Fruit fly (Drosophila melanogaster) whole organism, embryonic: ENCODE data around the gene dpr3.

ENCODE experiments used
- Abd-B ChIP-seq: fragments of 200-800 bp; sonication (Bioruptor generic); optimal IDR thresholded peaks from 2 replicates; lab custom pipeline; 2018; ENCODE audit warnings: missing biosample characterization, mild to moderate bottlenecking, missing genetic modification characterization, moderate library complexity
- Adf1 ChIP-seq: fragments of 200-800 bp; sonication (Bioruptor generic); IDR thresholded peaks from 2 replicates; pipeline ENCODE4 v1.3.6; 2022; ENCODE audit warnings: missing biosample characterization, missing genetic modification characterization
- Atf6 ChIP-seq: fragments of 200-800 bp; sonication (Bioruptor generic); IDR thresholded peaks from 2 replicates; pipeline ENCODE4 v1.3.6; 2022; ENCODE audit warnings: missing biosample characterization, missing genetic modification characterization
- CG10209 ChIP-seq: fragments of 200-800 bp; sonication (Bioruptor generic); optimal IDR thresholded peaks from 3 replicates; lab custom pipeline; 2017; ENCODE audit warnings: missing biosample characterization, mild to moderate bottlenecking, missing genetic modification characterization, missing genetic modification reagents
- CG10565 ChIP-seq: fragments of 200-800 bp; sonication (Bioruptor generic); optimal IDR thresholded peaks from 3 replicates; lab custom pipeline; 2016; ENCODE audit warnings: missing biosample characterization, mild to moderate bottlenecking, missing genetic modification characterization
- CG14014 ChIP-seq: fragments of 200-800 bp; sonication (Bioruptor generic); IDR thresholded peaks from 2 replicates; pipeline ENCODE4 v1.3.6; 2022; ENCODE audit warnings: missing biosample characterization, missing genetic modification characterization
- CG14441 ChIP-seq: fragments of 200-800 bp; sonication (Bioruptor generic); IDR thresholded peaks from 2 replicates; pipeline ENCODE4 v1.3.6; 2022; ENCODE audit warnings: missing biosample characterization, missing genetic modification characterization
- CG14710 ChIP-seq: fragments of 200-800 bp; sonication (Bioruptor generic); optimal IDR thresholded peaks from 3 replicates; lab custom pipeline; 2019; ENCODE audit warnings: missing biosample characterization, mild to moderate bottlenecking, missing genetic modification characterization, moderate library complexity
- CG15601 ChIP-seq: fragments of 200-800 bp; sonication (Bioruptor generic); optimal IDR thresholded peaks from 3 replicates; lab custom pipeline; 2019; ENCODE audit warnings: missing biosample characterization, mild to moderate bottlenecking, missing genetic modification characterization, moderate library complexity
- CG15696 ChIP-seq: fragments of 200-800 bp; sonication (Bioruptor generic); optimal IDR thresholded peaks from 2 replicates; lab custom pipeline; 2019; ENCODE audit warnings: missing biosample characterization, mild to moderate bottlenecking, missing genetic modification characterization, moderate library complexity
- CG17912 ChIP-seq: fragments of 200-800 bp; sonication (Bioruptor generic); optimal IDR thresholded peaks from 2 replicates; lab custom pipeline; 2018; ENCODE audit warnings: missing biosample characterization, mild to moderate bottlenecking, missing genetic modification characterization
- CG18262 ChIP-seq: fragments of 200-800 bp; optimal IDR thresholded peaks from 3 replicates; lab custom pipeline; 2019; ENCODE audit warnings: missing biosample characterization, mild to moderate bottlenecking, missing genetic modification characterization, moderate library complexity
- CG18476 ChIP-seq: fragments of 200-800 bp; sonication (Bioruptor generic); optimal IDR thresholded peaks from 2 replicates; lab custom pipeline; 2016; ENCODE audit warnings: missing biosample characterization, mild to moderate bottlenecking, missing genetic modification characterization
- CG2120 ChIP-seq: fragments of 200-800 bp; sonication (Bioruptor generic); optimal IDR thresholded peaks from 3 replicates; lab custom pipeline; 2016; ENCODE audit warnings: missing biosample characterization, missing genetic modification characterization
- CG6272 ChIP-seq: fragments of 200-800 bp; sonication (Bioruptor generic); IDR thresholded peaks from 2 replicates; pipeline ENCODE4 v1.3.6; 2022; ENCODE audit warnings: missing biosample characterization, missing genetic modification characterization
- CG6813 ChIP-seq: fragments of 200-800 bp; sonication (Bioruptor generic); optimal IDR thresholded peaks from 2 replicates; lab custom pipeline; 2017; ENCODE audit warnings: missing biosample characterization, missing genetic modification characterization, mild to moderate bottlenecking, moderate library complexity, missing genetic modification reagents
- CG9609 ChIP-seq: fragments of 200-800 bp; sonication (Bioruptor generic); optimal IDR thresholded peaks from 3 replicates; lab custom pipeline; 2016; ENCODE audit warnings: missing biosample characterization, missing genetic modification characterization
- CG9876 ChIP-seq: fragments of 200-800 bp; sonication (Bioruptor generic); optimal IDR thresholded peaks from 2 replicates; lab custom pipeline; 2016; ENCODE audit warnings: missing biosample characterization, missing genetic modification characterization
- CTCF ChIP-seq: fragments of 200-800 bp; sonication (Bioruptor generic); optimal IDR thresholded peaks from 2 replicates; lab custom pipeline; 2017; ENCODE audit warnings: missing biosample characterization, mild to moderate bottlenecking, missing genetic modification characterization, moderate library complexity
- Dfd ChIP-seq, 2 experiments: fragments of >200 bp; optimal IDR thresholded peaks; 2 replicates each; lab custom pipeline; 2017; ENCODE audit warnings: missing biosample characterization in 2 of 2, missing genetic modification characterization in 2 of 2
- GATAe ChIP-seq: fragments of 200-800 bp; sonication (Bioruptor generic); conservative IDR thresholded peaks from 2 replicates; pipeline ENCODE4 v1.3.6; 2022; ENCODE audit warnings: missing biosample characterization, missing genetic modification characterization
- HmgD ChIP-seq: fragments of 200-800 bp; sonication (Bioruptor generic); optimal IDR thresholded peaks from 3 replicates; lab custom pipeline; 2016; ENCODE audit warnings: missing biosample characterization, missing genetic modification characterization
- Hr3 ChIP-seq: fragments of 200-800 bp; sonication (Bioruptor generic); optimal IDR thresholded peaks from 3 replicates; lab custom pipeline; 2016; ENCODE audit warnings: missing biosample characterization, missing genetic modification characterization
- MBD-R2 ChIP-seq: fragments of 200-800 bp; sonication (Bioruptor generic); IDR thresholded peaks from 2 replicates; pipeline ENCODE4 v1.3.6; 2022; ENCODE audit warnings: missing biosample characterization, missing genetic modification characterization
- Pdp1 ChIP-seq, 2 experiments: fragments of 200-800 bp; sonication (Bioruptor generic); optimal IDR thresholded peaks; 3 replicates each; lab custom pipeline; 2016; ENCODE audit warnings: missing biosample characterization in 2 of 2, missing genetic modification characterization in 2 of 2, mild to moderate bottlenecking in 1 of 2, moderate library complexity in 1 of 2
- Ravus ChIP-seq: fragments of 200-800 bp; sonication (Bioruptor generic); IDR thresholded peaks from 2 replicates; pipeline ENCODE4 v1.3.6; 2022; ENCODE audit warnings: missing biosample characterization, missing genetic modification characterization
- Scr ChIP-seq: fragments of 200-800 bp; sonication (Bioruptor generic); IDR thresholded peaks from 2 replicates; pipeline ENCODE4 v1.3.6; 2022; ENCODE audit warnings: missing biosample characterization, missing genetic modification characterization; ENCODE audit not compliant: partially characterized antibody
- Sin3A ChIP-seq: fragments of >200 bp; optimal IDR thresholded peaks from 2 replicates; lab custom pipeline; 2018
- bigmax ChIP-seq: fragments of 200-800 bp; sonication (Bioruptor generic); optimal IDR thresholded peaks from 2 replicates; lab custom pipeline; 2018; ENCODE audit warnings: missing biosample characterization, mild to moderate bottlenecking, missing genetic modification characterization
- cas ChIP-seq: fragments of 200-800 bp; sonication (Bioruptor generic); IDR thresholded peaks from 2 replicates; pipeline ENCODE4 v1.3.6; 2022; ENCODE audit warnings: missing biosample characterization, missing genetic modification characterization
- corto ChIP-seq: fragments of 200-800 bp; sonication (Bioruptor generic); optimal IDR thresholded peaks from 2 replicates; lab custom pipeline; 2016; ENCODE audit warnings: missing biosample characterization, mild to moderate bottlenecking, missing genetic modification characterization, moderate library complexity
- crc ChIP-seq: fragments of 200-800 bp; sonication (Bioruptor generic); optimal IDR thresholded peaks from 2 replicates; lab custom pipeline; 2016; ENCODE audit warnings: missing biosample characterization, missing genetic modification characterization
- dimm ChIP-seq: fragments of 200-800 bp; sonication (Bioruptor generic); IDR thresholded peaks from 2 replicates; pipeline ENCODE4 v1.3.6; 2022; ENCODE audit warnings: missing biosample characterization, missing genetic modification characterization
- dm ChIP-seq: fragments of 200-800 bp; sonication (Bioruptor generic); optimal IDR thresholded peaks from 3 replicates; lab custom pipeline; 2016; ENCODE audit warnings: missing biosample characterization, missing genetic modification characterization
- dpn ChIP-seq, 2 experiments: fragments of 200-800 bp; sonication (Bioruptor generic); optimal IDR thresholded peaks; 3 replicates each; lab custom pipeline; 2016; ENCODE audit warnings: missing biosample characterization in 2 of 2, missing genetic modification characterization in 2 of 2
- gsb ChIP-seq: fragments of 200-800 bp; sonication (Bioruptor generic); IDR thresholded peaks from 2 replicates; pipeline ENCODE4 v1.3.6; 2022; ENCODE audit warnings: missing biosample characterization, missing genetic modification characterization
- kah ChIP-seq: fragments of 200-800 bp; sonication (Bioruptor generic); optimal IDR thresholded peaks from 2 replicates; lab custom pipeline; 2018; ENCODE audit warnings: missing biosample characterization, mild to moderate bottlenecking, missing genetic modification characterization
- lbe ChIP-seq: fragments of 200-800 bp; sonication (Bioruptor generic); optimal IDR thresholded peaks from 2 replicates; lab custom pipeline; 2016; ENCODE audit warnings: missing biosample characterization, mild to moderate bottlenecking, missing genetic modification characterization
- mam ChIP-seq: fragments of 200-800 bp; sonication (Bioruptor generic); optimal IDR thresholded peaks from 3 replicates; lab custom pipeline; 2016; ENCODE audit warnings: missing biosample characterization, missing genetic modification characterization
- nerfin-1 ChIP-seq: fragments of 200-800 bp; sonication (Bioruptor generic); optimal IDR thresholded peaks from 3 replicates; lab custom pipeline; 2019; ENCODE audit warnings: missing biosample characterization, mild to moderate bottlenecking, missing genetic modification characterization, moderate library complexity
- pnt ChIP-seq: fragments of 200-800 bp; sonication (Bioruptor generic); optimal IDR thresholded peaks from 3 replicates; lab custom pipeline; 2016; ENCODE audit warnings: missing biosample characterization, missing genetic modification characterization
- sens ChIP-seq: fragments of 200-800 bp; sonication (Bioruptor generic); peaks from one replicate; lab custom pipeline; 2016; ENCODE audit warnings: missing biosample characterization, missing genetic modification characterization
- sima ChIP-seq: fragments of 200-800 bp; sonication (Bioruptor generic); optimal IDR thresholded peaks from 2 replicates; lab custom pipeline; 2016; ENCODE audit warnings: missing biosample characterization, missing genetic modification characterization
- slp2 ChIP-seq: fragments of 200-800 bp; sonication (Bioruptor generic); optimal IDR thresholded peaks from 2 replicates; lab custom pipeline; 2016; ENCODE audit warnings: missing biosample characterization, missing genetic modification characterization
- sna ChIP-seq: fragments of 200-800 bp; sonication (Bioruptor generic); IDR thresholded peaks from 2 replicates; pipeline ENCODE4 v1.3.6; 2022; ENCODE audit warnings: missing biosample characterization, missing genetic modification characterization; ENCODE audit not compliant: partially characterized antibody
- tgo ChIP-seq: fragments of 200-800 bp; sonication (Bioruptor generic); IDR thresholded peaks from 3 replicates; pipeline ENCODE4 v1.3.6; 2022; ENCODE audit warnings: missing biosample characterization, missing genetic modification characterization
- trem ChIP-seq: fragments of 200-800 bp; optimal IDR thresholded peaks from 3 replicates; lab custom pipeline; 2019; ENCODE audit warnings: missing biosample characterization, mild to moderate bottlenecking, missing genetic modification characterization, moderate library complexity
- ttk ChIP-seq: fragments of 200-800 bp; sonication (Bioruptor generic); IDR thresholded peaks from 2 replicates; pipeline ENCODE4 v2.1.2; 2022; ENCODE audit warnings: missing biosample characterization, missing genetic modification characterization
- unpg ChIP-seq: fragments of 200-800 bp; sonication (Bioruptor generic); optimal IDR thresholded peaks from 3 replicates; lab custom pipeline; 2018; ENCODE audit warnings: missing biosample characterization, mild to moderate bottlenecking, missing genetic modification characterization, moderate library complexity
- usp ChIP-seq: fragments of >200 bp; optimal IDR thresholded peaks from 2 replicates; lab custom pipeline; 2017; ENCODE audit warnings: missing biosample characterization, missing genetic modification characterization
- vnd ChIP-seq: fragments of 200-800 bp; sonication (Bioruptor generic); IDR thresholded peaks from 3 replicates; pipeline ENCODE4 v1.3.6; 2022; ENCODE audit warnings: missing biosample characterization, missing genetic modification characterization; ENCODE audit not compliant: partially characterized antibody
- vvl ChIP-seq: fragments of 200-800 bp; sonication (Bioruptor generic); IDR thresholded peaks from 2 replicates; pipeline ENCODE4 v1.3.6; 2022; ENCODE audit warnings: missing biosample characterization, missing genetic modification characterization

Gene dpr3

DNA sequence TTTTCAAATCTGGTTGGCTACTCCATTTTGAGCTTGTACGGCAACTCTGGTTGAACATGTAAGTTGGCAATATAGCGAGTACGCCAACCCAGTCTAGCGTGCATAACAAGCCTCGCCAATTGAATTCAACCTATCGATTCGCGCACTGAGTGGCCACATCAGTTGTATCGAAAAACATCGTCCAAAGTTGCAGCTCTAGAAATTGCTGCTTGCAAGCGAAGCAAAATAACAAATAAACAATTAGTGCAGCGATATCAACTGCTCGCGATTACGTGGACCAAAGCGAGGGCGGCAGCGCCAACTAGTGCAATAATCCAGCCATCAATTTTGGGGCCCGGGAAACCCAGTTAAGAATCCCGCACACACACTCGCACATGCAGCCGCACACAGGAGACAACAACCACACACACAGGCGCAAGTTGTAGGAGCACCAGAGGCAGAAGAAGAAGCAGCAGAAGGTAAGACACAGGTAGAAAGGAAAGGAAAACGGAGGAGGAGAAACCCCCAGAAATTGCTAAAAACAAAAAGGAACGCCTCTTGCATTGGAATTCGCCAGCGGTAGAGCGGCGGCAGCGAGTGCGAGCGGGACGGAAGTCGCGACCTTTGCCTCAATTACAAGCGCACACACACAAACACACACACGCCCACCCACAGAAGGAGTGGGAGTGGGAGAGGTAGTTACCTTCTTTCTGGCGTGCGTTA lies 72.0 kb downstream of the dpr3 start (continued):
- TF ChIP-seq gsb (GFP tag; lab: Robert Waterston, UW) (no peak), CG18262 (tag; lab: Kevin White, UChicago) (no peak), CG17912 (GFP tag; lab: Kevin White, UChicago) (no peak), vnd (GFP tag; lab: Robert Waterston, UW) (peak; percentile 89), Pdp1 (GFP tag; optimal IDR thresholded peaks at IDR 0.05; lab: Kevin White, UChicago) (peak in 1 of 2 experiments; percentile 98), sna (GFP tag; lab: Robert Waterston, UW) (peak; percentile 82), crc (GFP tag; lab: Kevin White, UChicago) (no peak), CG10209 (no peak), CG6272 (GFP tag; lab: Robert Waterston, UW) (peak; percentile 36; the same call in 1 of the 2 replicates), CG18476 (no peak), Sin3A (lab: Kevin White, UChicago) (peak; percentile 94), tgo (no peak), Scr (GFP tag; lab: Robert Waterston, UW) (peak; percentile 90), bigmax (GFP tag; lab: Kevin White, UChicago) (no peak), lbe (GFP tag; lab: Kevin White, UChicago) (no peak), nerfin-1 (tag; lab: Kevin White, UChicago) (peak; percentile 72), GATAe (no peak), dm (GFP tag; lab: Kevin White, UChicago) (peak; percentile 72), Dfd (GFP tag; optimal IDR thresholded peaks at IDR 0.05; lab: Kevin White, UChicago) (no peak), sens (no peak), Atf6 (GFP tag; lab: Robert Waterston, UW) (no peak), CG14014 (no peak), slp2 (GFP tag; lab: Kevin White, UChicago) (no peak), CG9876 (GFP tag; lab: Kevin White, UChicago) (no peak), ttk (GFP tag; lab: Robert Waterston, UW) (no peak), sima (GFP tag; lab: Kevin White, UChicago) (no peak), Ravus (GFP tag; lab: Robert Waterston, UW) (no peak), trem (peak; percentile 82), kah (GFP tag; lab: Kevin White, UChicago) (no peak), Adf1 (GFP tag; lab: Robert Waterston, UW) (no peak), CTCF (GFP tag; lab: Kevin White, UChicago) (peak; percentile 54), CG6813 (GFP tag; lab: Kevin White, UChicago) (no peak), Abd-B (peak; percentile 62), dimm (GFP tag; lab: Robert Waterston, UW) (no peak), corto (GFP tag; lab: Kevin White, UChicago) (no peak), dpn (GFP tag; optimal IDR thresholded peaks at IDR 0.05; lab: Kevin White, UChicago) (peak; percentile 13 to 38), CG15601 (tag; lab: Kevin White, UChicago) (peak; percentile 35), unpg (GFP tag; lab: Kevin White, UChicago) (no peak), vvl (GFP tag; lab: Robert Waterston, UW) (peak; percentile 21; the same call in 1 of the 2 replicates), pnt (no peak), CG9609 (peak; percentile 53), CG15696 (tag; lab: Kevin White, UChicago) (no peak), CG2120 (GFP tag; lab: Kevin White, UChicago) (peak; percentile 39), CG10565 (GFP tag; lab: Kevin White, UChicago) (no peak), mam (GFP tag; lab: Kevin White, UChicago) (peak; percentile 38), CG14710 (peak; percentile 78), MBD-R2 (GFP tag; lab: Robert Waterston, UW) (peak; percentile 58), HmgD (peak; percentile 91), CG14441 (GFP tag; lab: Robert Waterston, UW) (0 out of 2 replicates have a peak, but pooled peaks have one; percentile 27), cas (GFP tag; lab: Robert Waterston, UW) (no peak), Hr3 (GFP tag; lab: Kevin White, UChicago) (no peak), usp (GFP tag; lab: Kevin White, UChicago) (no peak)
